Fruit fly (Drosophila melanogaster): ENCODE data around the gene Rca1.

Rca1 gene

dm6 chr2L:6819230-6820049 lies 32.7 kb upstream of the Rca1 start (continued):
- peak in 1 of 2 experiments; percentile 43 for TF ChIP-seq Hr51 (GFP tag; optimal IDR thresholded peaks at IDR 0.05)
- TF ChIP-seq nerfin-1 (tag; optimal IDR thresholded peaks at IDR 0.05), result no peak
- peak; percentile 51 for TF ChIP-seq tio (GFP tag; optimal IDR thresholded peaks at IDR 0.05)
- no peak for TF ChIP-seq nerfin-2 (GFP tag; IDR thresholded peaks at IDR 0.05; ENCODE audit: partially characterized antibody)
- no peak for TF ChIP-seq CG9609 (GFP tag; optimal IDR thresholded peaks at IDR 0.05)
- TF ChIP-seq CTCF (GFP tag; optimal IDR thresholded peaks at IDR 0.05), result no peak
- 0 out of 2 replicates have a peak, but pooled peaks have one; percentile 25 for TF ChIP-seq CG31224 (GFP tag; IDR thresholded peaks at IDR 0.05)
- no peak for TF ChIP-seq dimm (GFP tag; IDR thresholded peaks at IDR 0.05)
- no peak for TF ChIP-seq odd (GFP tag; optimal IDR thresholded peaks at IDR 0.05)
- peak; percentile 8 for TF ChIP-seq Usf (GFP tag; optimal IDR thresholded peaks at IDR 0.05)
- TF ChIP-seq CG16863 (GFP tag; optimal IDR thresholded peaks at IDR 0.05), result peak; percentile 28
- peak; percentile 67 for TF ChIP-seq CoRest (tag; optimal IDR thresholded peaks at IDR 0.05)
- no peak for TF ChIP-seq toy (GFP tag; IDR thresholded peaks at IDR 0.05)
- no peak for TF ChIP-seq CG3407 (GFP tag; optimal IDR thresholded peaks at IDR 0.05)
- no peak for TF ChIP-seq Sry-δ (GFP tag; optimal IDR thresholded peaks at IDR 0.05)
- TF ChIP-seq CG3838 (GFP tag; optimal IDR thresholded peaks at IDR 0.05), result no peak
- TF ChIP-seq CG12769 (tag; optimal IDR thresholded peaks at IDR 0.05), result peak; percentile 14
- no peak for TF ChIP-seq knrl (GFP tag; IDR thresholded peaks at IDR 0.05; ENCODE audit: partially characterized antibody)
- TF ChIP-seq grn (GFP tag; optimal IDR thresholded peaks at IDR 0.05), result peak; percentile 26
- TF ChIP-seq so (GFP tag; IDR thresholded peaks at IDR 0.05), result 0 out of 3 replicates have a peak, but pooled peaks have one; percentile 20
- peak; percentile 23 for TF ChIP-seq CG1603 (tag; optimal IDR thresholded peaks at IDR 0.05)
- no peak for TF ChIP-seq CG33213 (GFP tag; optimal IDR thresholded peaks at IDR 0.05)
- peak; percentile 9 for TF ChIP-seq CG9817 (tag; optimal IDR thresholded peaks at IDR 0.05)
- TF ChIP-seq prd (optimal IDR thresholded peaks at IDR 0.05), result no peak
- peak; percentile 42; the same call in 1 of the 3 replicates for TF ChIP-seq prd (GFP tag; IDR thresholded peaks at IDR 0.05)
- no peak for TF ChIP-seq TFAM (GFP tag; optimal IDR thresholded peaks at IDR 0.05)
- TF ChIP-seq CG13894 (tag; optimal IDR thresholded peaks at IDR 0.05), result peak; percentile 4
- TF ChIP-seq Atf-2 (GFP tag; optimal IDR thresholded peaks at IDR 0.05), result no peak
- peak; percentile 41 for TF ChIP-seq Blimp-1 (GFP tag; optimal IDR thresholded peaks at IDR 0.05)
- no peak for TF ChIP-seq CG11723 (GFP tag; optimal IDR thresholded peaks at IDR 0.05)
- TF ChIP-seq scrt (GFP tag; optimal IDR thresholded peaks at IDR 0.05), result peak; percentile 3
- no peak for TF ChIP-seq Dfd (GFP tag; optimal IDR thresholded peaks at IDR 0.05)
- no peak for TF ChIP-seq ci (GFP tag; IDR thresholded peaks at IDR 0.05)
- no peak for TF ChIP-seq HmgD (GFP tag; optimal IDR thresholded peaks at IDR 0.05)
- no peak for TF ChIP-seq CG17359 (tag; optimal IDR thresholded peaks at IDR 0.05)
- peak in 1 of 2 experiments; percentile 31 for TF ChIP-seq Eip74EF (GFP tag; optimal IDR thresholded peaks at IDR 0.05)
- TF ChIP-seq CG11696 (GFP tag; IDR thresholded peaks at IDR 0.05), result no peak
- no peak for TF ChIP-seq oc (tag; optimal IDR thresholded peaks at IDR 0.05)
- no peak for TF ChIP-seq usp (GFP tag; optimal IDR thresholded peaks at IDR 0.05)
- TF ChIP-seq btn (GFP tag; optimal IDR thresholded peaks at IDR 0.05), result no peak
- TF ChIP-seq CG11456 (GFP tag; IDR thresholded peaks at IDR 0.05), result no peak
- TF ChIP-seq pnt (GFP tag; optimal IDR thresholded peaks at IDR 0.05), result peak; percentile 27
- TF ChIP-seq Lpt (GFP tag; optimal IDR thresholded peaks at IDR 0.05), result no peak
- TF ChIP-seq cas (GFP tag; IDR thresholded peaks at IDR 0.05), result no peak
- TF ChIP-seq Nf-YA (GFP tag; IDR thresholded peaks at IDR 0.05), result no peak
- TF ChIP-seq CG1792 (GFP tag; optimal IDR thresholded peaks at IDR 0.05), result no peak
- TF ChIP-seq peb (GFP tag; IDR thresholded peaks at IDR 0.05), result no peak
- no peak for TF ChIP-seq CG13123 (GFP tag; optimal IDR thresholded peaks at IDR 0.05)
- no peak for TF ChIP-seq MTF-1 (GFP tag; optimal IDR thresholded peaks at IDR 0.05; ENCODE audit: borderline replicate concordance)
- no peak for TF ChIP-seq Sin3A (optimal IDR thresholded peaks at IDR 0.05)

Measured in whole organism, embryonic.